Fruit fly (Drosophila melanogaster) Kc167 (cell line): ENCODE results near the gene Hcs.

Experiments
- Myc ChIP-seq: fragments of >200 bp; optimal IDR thresholded peaks from 2 replicates; lab custom pipeline; 2017; ENCODE audit warnings: missing external identifiers
- Sin3A ChIP-seq: fragments of >200 bp; optimal IDR thresholded peaks from 2 replicates; lab custom pipeline; 2018; ENCODE audit warnings: missing external identifiers
- h ChIP-seq: fragments of >200 bp; optimal IDR thresholded peaks from 3 replicates; lab custom pipeline; 2018; ENCODE audit warnings: missing external identifiers
- insv ChIP-seq: fragments of >200 bp; optimal IDR thresholded peaks from 3 replicates; lab custom pipeline; 2018; ENCODE audit warnings: missing external identifiers
- psq ChIP-seq: fragments of >200 bp; optimal IDR thresholded peaks from 2 replicates; lab custom pipeline; 2017; ENCODE audit warnings: missing external identifiers
- ttk ChIP-seq: sonication (Bioruptor generic); optimal IDR thresholded peaks from 2 replicates; lab custom pipeline; 2017; ENCODE audit warnings: missing external identifiers

Gene Hcs

dm6 chr3R:5520566-5520965, 45.9 kb downstream of the Hcs start:
- TF ChIP-seq psq (lab: Kevin White, UChicago) (no peak), Myc (lab: Kevin White, UChicago) (no peak), Sin3A (no peak), h (lab: Kevin White, UChicago) (no peak), insv (lab: Kevin White, UChicago) (no peak), ttk (no peak)

- no peak for TF ChIP-seq Sin3A
- TF ChIP-seq h (lab: Kevin White, UChicago), result no peak
- TF ChIP-seq psq (lab: Kevin White, UChicago), result no peak
- TF ChIP-seq ttk, result no peak
- no peak for TF ChIP-seq insv (lab: Kevin White, UChicago)
- no peak for TF ChIP-seq Myc (lab: Kevin White, UChicago)
Observed at dm6 chr3R:5523070-5523637, 48.5 kb downstream of the Hcs start, which contains the start of the genes CG43845 and Nmdar1. TSS of gene CG43845 (minus strand) at chr3R:5523120. TSS of gene Nmdar1 (minus strand) at chr3R:5523328.

DNA sequence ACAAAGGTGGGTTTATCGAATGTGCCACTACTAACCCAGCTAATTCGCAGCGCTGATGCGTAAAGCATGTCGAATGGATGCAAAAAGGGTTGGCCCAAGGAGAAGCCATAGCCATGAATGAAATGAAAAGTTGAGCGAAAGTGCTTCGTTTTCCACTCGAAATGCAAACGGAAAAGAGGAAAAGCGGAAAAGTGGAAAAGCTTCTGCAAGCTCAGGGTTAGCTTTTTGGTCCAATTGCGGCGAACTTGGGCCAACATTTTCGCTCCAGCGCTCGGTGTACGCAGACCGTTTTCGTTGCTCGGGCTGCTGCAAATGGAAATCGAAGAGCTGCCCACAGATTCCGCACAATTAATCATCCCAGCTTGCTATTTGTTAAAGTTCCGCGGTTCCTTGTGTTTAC, 50.1 kb downstream of the Hcs start:
- no peak for TF ChIP-seq Sin3A
- TF ChIP-seq Myc (lab: Kevin White, UChicago), result no peak
- no peak for TF ChIP-seq ttk
- no peak for TF ChIP-seq insv (lab: Kevin White, UChicago)
- no peak for TF ChIP-seq psq (lab: Kevin White, UChicago)
- TF ChIP-seq h (lab: Kevin White, UChicago), result no peak

DNA sequence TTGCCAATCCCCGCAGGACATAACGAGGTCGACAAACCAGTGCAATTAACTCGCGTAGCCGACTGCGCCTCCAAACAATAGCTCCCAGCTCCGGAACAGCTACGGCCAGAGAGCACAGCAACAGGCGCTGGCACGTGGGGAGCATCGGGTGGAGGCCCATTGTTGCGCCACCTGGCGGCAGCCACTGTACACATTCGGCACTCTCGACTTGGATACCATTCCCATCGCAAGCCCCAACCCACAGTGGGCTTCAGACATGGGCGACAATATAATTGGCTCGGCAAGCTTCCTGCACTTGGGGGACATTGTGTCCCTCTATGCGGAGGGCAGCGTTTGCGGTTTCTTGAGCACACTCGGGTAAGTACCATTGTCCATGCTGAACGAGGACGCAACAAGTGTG, 52.9 kb downstream of the Hcs start:
- TF ChIP-seq psq (lab: Kevin White, UChicago) (no peak), insv (lab: Kevin White, UChicago) (no peak), ttk (no peak), Myc (lab: Kevin White, UChicago) (no peak), h (lab: Kevin White, UChicago) (no peak)
